Worm (Caenorhabditis elegans) whole organism, midembryonic: ENCODE results near the gene itr-1.

Experiments used
- T22C8.4 ChIP-seq: fragments of 200-800 bp; sonication (Bioruptor generic); IDR thresholded peaks from 2 replicates; pipeline ENCODE4 v1.3.6; 2022; ENCODE audit warnings: missing genetic modification characterization, missing compliant biosample characterization
- cog-1 ChIP-seq: sonication (generic microtip); optimal IDR thresholded peaks from 2 replicates; lab custom pipeline; 2016; ENCODE audit warnings: missing genetic modification characterization, missing compliant biosample characterization
- klf-2 ChIP-seq: fragments of 200-800 bp; sonication (Bioruptor generic); conservative IDR thresholded peaks from 2 replicates; pipeline ENCODE4 v1.3.6; 2022; ENCODE audit warnings: missing genetic modification reagents, missing genetic modification characterization, missing compliant biosample characterization
- ref-1 ChIP-seq: fragments of 200-800 bp; sonication (Bioruptor generic); conservative IDR thresholded peaks from 2 replicates; pipeline ENCODE4 v1.3.6; 2022; ENCODE audit warnings: missing genetic modification reagents, missing genetic modification characterization, missing compliant biosample characterization
- tab-1 ChIP-seq: fragments of 200-800 bp; sonication (Bioruptor generic); IDR thresholded peaks from 2 replicates; pipeline ENCODE4 v1.3.6; 2022; ENCODE audit warnings: missing genetic modification characterization, missing compliant biosample characterization
- ztf-29 ChIP-seq: fragments of 200-800 bp; sonication (Bioruptor generic); IDR thresholded peaks from 2 replicates; pipeline ENCODE4 v1.3.6; 2022; ENCODE audit warnings: missing genetic modification reagents, missing genetic modification characterization, missing compliant biosample characterization

- no peak for TF ChIP-seq cog-1 (tag; lab: Kevin White, UChicago)
- no peak for TF ChIP-seq ref-1 (GFP tag; lab: Robert Waterston, UW)
- TF ChIP-seq T22C8.4 (GFP tag; lab: Robert Waterston, UW) = no peak
- no peak for TF ChIP-seq ztf-29 (GFP tag; lab: Robert Waterston, UW)
- no peak for TF ChIP-seq klf-2
- no peak for TF ChIP-seq tab-1 (GFP tag; lab: Robert Waterston, UW)
Observed at ce11 chrIV:7661569-7661968, 13.4 kb upstream of the itr-1 start.
